Worm (Caenorhabditis elegans) whole organism, L4 larva: ENCODE measurements around the gene tbx-2.

Experiments
- D1046.2 ChIP-seq: fragments of 200-800 bp; sonication (Bioruptor generic); IDR thresholded peaks from 2 replicates; pipeline ENCODE4 v1.3.6; 2022; ENCODE audit warnings: missing genetic modification characterization, missing compliant biosample characterization
- T20F7.1 ChIP-seq: fragments of 200-800 bp; sonication (Bioruptor generic); optimal IDR thresholded peaks from 2 replicates; lab custom pipeline; 2018; ENCODE audit warnings: mild to moderate bottlenecking, missing genetic modification characterization, missing compliant biosample characterization
- aha-1 ChIP-seq: fragments of 150-350 bp; peaks from one replicate; lab custom pipeline; 2014; ENCODE audit warnings: missing biosample characterization, missing genetic modification characterization
- ama-1 ChIP-seq: fragments of 150-350 bp; optimal IDR thresholded peaks from 2 replicates; lab custom pipeline; 2014; ENCODE audit warnings: inconsistent platforms, mixed read lengths
- ceh-62 ChIP-seq: sonication (generic microtip); optimal IDR thresholded peaks from 2 replicates; lab custom pipeline; 2017; ENCODE audit warnings: missing biosample characterization, missing genetic modification characterization
- ces-1 ChIP-seq: fragments of 150-350 bp; sonication (generic microtip); optimal IDR thresholded peaks from 4 replicates; lab custom pipeline; 2014; ENCODE audit warnings: missing biosample characterization, missing genetic modification reagents, missing genetic modification characterization
- daf-16 ChIP-seq, 3 experiments: sonication (generic microtip); optimal IDR thresholded peaks; 2 replicates each; lab custom pipeline; 2016 to 2017; ENCODE audit warnings: missing genetic modification characterization in 3 of 3, missing genetic modification reagents in 3 of 3, mild to moderate bottlenecking in 2 of 3, missing compliant biosample characterization in 2 of 3, missing biosample characterization in 1 of 3, moderate library complexity in 1 of 3
- daf-8 ChIP-seq: fragments of 200-800 bp; sonication (Bioruptor generic); IDR thresholded peaks from 2 replicates; pipeline ENCODE4 v1.3.6; 2022; ENCODE audit warnings: missing genetic modification characterization, missing compliant biosample characterization
- dmd-8 ChIP-seq: fragments of 200-800 bp; sonication (Bioruptor generic); IDR thresholded peaks from 2 replicates; pipeline ENCODE4 v1.3.6; 2022; ENCODE audit warnings: missing genetic modification characterization, missing compliant biosample characterization
- dpl-1 ChIP-seq: fragments of 150-350 bp; optimal IDR thresholded peaks from 2 replicates; lab custom pipeline; 2014; ENCODE audit warnings: missing biosample characterization, missing genetic modification reagents, missing genetic modification characterization
- dve-1 ChIP-seq: sonication (generic microtip); optimal IDR thresholded peaks from 2 replicates; lab custom pipeline; 2017; ENCODE audit warnings: antibody characterized with exemption, mild to moderate bottlenecking, missing genetic modification characterization, missing compliant biosample characterization; ENCODE audit not compliant: insufficient read depth
- fkh-10 ChIP-seq: fragments of 150-350 bp; optimal IDR thresholded peaks from 2 replicates; lab custom pipeline; 2014; ENCODE audit warnings: missing biosample characterization, missing genetic modification reagents, missing genetic modification characterization
- fos-1 ChIP-seq: fragments of 150-350 bp; optimal IDR thresholded peaks from 2 replicates; lab custom pipeline; 2014; ENCODE audit warnings: missing biosample characterization, missing genetic modification characterization
- hlh-11 ChIP-seq: fragments of 200-800 bp; sonication (Bioruptor generic); optimal IDR thresholded peaks from 2 replicates; lab custom pipeline; 2018; ENCODE audit warnings: mild to moderate bottlenecking, missing genetic modification characterization, missing compliant biosample characterization
- hmg-1.1 ChIP-seq: fragments of 200-800 bp; sonication (Bioruptor generic); IDR thresholded peaks from 2 replicates; pipeline ENCODE4 v1.3.6; 2022; ENCODE audit warnings: missing genetic modification reagents, missing genetic modification characterization, missing compliant biosample characterization
- lim-7 ChIP-seq: fragments of 200-800 bp; sonication (Bioruptor generic); IDR thresholded peaks from 2 replicates; pipeline ENCODE4 v1.3.6; 2022; ENCODE audit warnings: missing genetic modification characterization, missing compliant biosample characterization
- lin-13 ChIP-seq: fragments of 150-350 bp; optimal IDR thresholded peaks from 2 replicates; lab custom pipeline; 2014; ENCODE audit warnings: missing biosample characterization, missing genetic modification reagents, missing genetic modification characterization
- lsy-2 ChIP-seq, 2 experiments: fragments of 150-350 bp in 1 of 2; sonication (generic microtip) in 1 of 2; optimal IDR thresholded peaks; 2 replicates each; lab custom pipeline; 2014 to 2017; ENCODE audit warnings: missing biosample characterization in 2 of 2, missing genetic modification characterization in 2 of 2
- mdl-1 ChIP-seq, 2 experiments: fragments of 150-350 bp in 1 of 2; sonication (generic microtip) in 1 of 2; optimal IDR thresholded peaks; 2 replicates each; lab custom pipeline; 2014 to 2017; ENCODE audit warnings: missing biosample characterization in 2 of 2, missing genetic modification characterization in 2 of 2
- mxl-2 ChIP-seq: fragments of 200-800 bp; sonication (Bioruptor generic); conservative IDR thresholded peaks from 2 replicates; pipeline ENCODE4 v1.3.6; 2022; ENCODE audit warnings: missing genetic modification reagents, missing genetic modification characterization, missing compliant biosample characterization
- mxl-3 ChIP-seq: fragments of 200-800 bp; sonication (Bioruptor generic); optimal IDR thresholded peaks from 2 replicates; lab custom pipeline; 2018; ENCODE audit warnings: mild to moderate bottlenecking, missing genetic modification characterization, missing compliant biosample characterization
- nhr-10 ChIP-seq: fragments of 150-350 bp; optimal IDR thresholded peaks from 2 replicates; lab custom pipeline; 2014; ENCODE audit warnings: missing biosample characterization, missing genetic modification characterization
- nhr-237 ChIP-seq: sonication (generic microtip); optimal IDR thresholded peaks from 2 replicates; lab custom pipeline; 2017; ENCODE audit warnings: missing biosample characterization, missing genetic modification characterization
- nhr-28 ChIP-seq: fragments of 150-350 bp; optimal IDR thresholded peaks from 2 replicates; lab custom pipeline; 2014; ENCODE audit warnings: missing biosample characterization, missing genetic modification characterization
- nhr-77 ChIP-seq: fragments of 150-350 bp; optimal IDR thresholded peaks from 2 replicates; lab custom pipeline; 2014; ENCODE audit warnings: missing biosample characterization, missing genetic modification characterization
- pha-4 ChIP-seq, 2 experiments: fragments of 150-350 bp in 1 of 2; fragments of 200-800 bp in 1 of 2; sonication (Bioruptor generic) in 1 of 2; IDR thresholded peaks in 1 of 2; optimal IDR thresholded peaks in 1 of 2; 2 replicates each; pipeline versions ENCODE4 v1.3.6 to Lab custom; 2014 to 2022; ENCODE audit warnings: missing genetic modification characterization in 2 of 2, missing genetic modification reagents in 2 of 2, missing biosample characterization in 1 of 2, missing compliant biosample characterization in 1 of 2
- pqm-1 ChIP-seq: sonication (generic microtip); optimal IDR thresholded peaks from 2 replicates; lab custom pipeline; 2017; ENCODE audit warnings: missing biosample characterization, missing genetic modification characterization
- set-16 ChIP-seq: fragments of 200-800 bp; sonication (Bioruptor generic); IDR thresholded peaks from 2 replicates; pipeline ENCODE4 v1.3.6; 2022; ENCODE audit warnings: missing genetic modification reagents, missing genetic modification characterization, missing compliant biosample characterization
- unc-62 ChIP-seq, 3 experiments: fragments of 150-350 bp in 1 of 3; sonication (generic microtip); optimal IDR thresholded peaks in 2 of 3; peaks in 1 of 3; 1 replicate in 1 of 3; 2 replicates in 2 of 3; lab custom pipeline; 2014 to 2017; ENCODE audit warnings: missing biosample characterization in 3 of 3, missing genetic modification characterization in 3 of 3, missing genetic modification reagents in 3 of 3, missing genotype in 1 of 3
- zag-1 ChIP-seq: fragments of 150-350 bp; optimal IDR thresholded peaks from 2 replicates; lab custom pipeline; 2014; ENCODE audit warnings: missing biosample characterization, missing genetic modification characterization
- ztf-7 ChIP-seq: fragments of 150-350 bp; optimal IDR thresholded peaks from 2 replicates; lab custom pipeline; 2014; ENCODE audit warnings: missing biosample characterization, missing genetic modification characterization

The tbx-2 gene

DNA sequence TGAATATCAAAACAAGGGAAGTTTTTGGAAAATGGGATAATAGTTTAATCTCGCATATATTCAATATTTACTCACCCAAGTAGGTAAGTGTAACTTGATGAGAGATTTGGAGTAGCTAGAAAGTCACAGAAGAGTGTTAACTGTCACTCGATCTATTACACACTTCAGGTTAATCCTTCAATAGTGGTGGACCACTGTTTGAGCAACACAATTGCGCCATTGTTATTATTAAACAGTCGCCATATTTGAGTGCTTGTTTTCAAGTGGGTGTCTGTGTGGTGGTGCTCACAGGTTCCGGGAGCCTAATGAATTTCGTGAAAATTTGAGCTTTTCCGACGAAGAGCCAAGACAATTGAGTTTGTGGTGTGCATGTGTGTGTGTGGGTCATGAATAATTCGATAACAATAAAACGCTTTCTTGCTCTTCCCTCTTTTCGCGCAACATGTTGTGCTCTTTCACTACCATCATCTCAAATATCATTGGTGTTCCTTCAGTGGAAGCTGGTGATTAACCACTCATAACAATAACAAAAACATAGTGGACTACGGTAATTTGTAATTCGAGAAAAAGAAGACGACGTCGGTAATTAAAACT, 2.9 kb upstream of the tbx-2 start:
- TF ChIP-seq ama-1 (lab: Kevin White, UChicago): no peak
- peak; percentile 16 for TF ChIP-seq aha-1 (tag; lab: Kevin White, UChicago)

- TF ChIP-seq lim-7 (GFP tag; lab: Robert Waterston, UW): no peak
- peak; percentile 89 for TF ChIP-seq aha-1 (tag; lab: Kevin White, UChicago)
Observed at ce11 chrIII:5137685-5138084, 1.6 kb upstream of the tbx-2 start.

ce11 chrIII:5137099-5137498, 1.0 kb upstream of the tbx-2 start:
- TF ChIP-seq dve-1 (tag; lab: Kevin White, UChicago): peak; percentile 35
- TF ChIP-seq hlh-11 (tag; lab: Kevin White, UChicago): peak; percentile 38
- TF ChIP-seq daf-16 (GFP tag; optimal IDR thresholded peaks at IDR 0.05; lab: Kevin White, UChicago): no peak
- TF ChIP-seq daf-16 (tag; optimal IDR thresholded peaks at IDR 0.05; lab: Kevin White, UChicago): peak; percentile 65
- peak; percentile 61 for TF ChIP-seq nhr-77 (tag; lab: Kevin White, UChicago)
- TF ChIP-seq fkh-10 (GFP tag; lab: Kevin White, UChicago): no peak
- peak; percentile 93 for TF ChIP-seq pqm-1
- TF ChIP-seq pha-4 (GFP tag; IDR thresholded peaks at IDR 0.05; lab: Robert Waterston, UW): no peak
- no peak for TF ChIP-seq pha-4 (tag; optimal IDR thresholded peaks at IDR 0.05; lab: Kevin White, UChicago)
- peak; percentile 55 for TF ChIP-seq nhr-28 (tag; lab: Kevin White, UChicago)
- TF ChIP-seq lsy-2 (tag; optimal IDR thresholded peaks at IDR 0.05; lab: Kevin White, UChicago): peak in 1 of 2 experiments; percentile 10

DNA sequence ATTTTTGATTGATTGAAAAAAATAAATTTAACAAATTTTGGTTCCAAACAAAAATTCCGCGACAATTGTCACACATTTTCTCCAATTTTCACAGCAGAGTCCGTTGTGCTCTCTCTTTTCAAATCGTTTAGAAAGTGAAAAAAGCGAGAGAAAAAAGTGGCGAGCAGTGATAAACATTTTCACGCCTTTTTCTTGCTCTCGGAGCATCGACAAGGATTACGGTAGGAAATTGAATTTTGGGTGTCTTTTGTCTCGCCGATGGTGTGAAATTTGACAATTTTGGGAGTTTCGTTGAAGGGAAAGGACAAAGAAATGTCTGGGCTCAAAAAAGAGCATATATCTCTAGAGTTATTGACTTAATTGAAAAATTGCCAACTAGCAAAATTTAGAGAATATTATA, 1.6 kb downstream of the tbx-2 start:
- TF ChIP-seq T20F7.1: no peak
- TF ChIP-seq hlh-11 (tag; lab: Kevin White, UChicago): peak; percentile 18
- TF ChIP-seq ces-1 (GFP tag; lab: Kevin White, UChicago): no peak
- no peak for TF ChIP-seq mxl-2 (GFP tag; lab: Robert Waterston, UW)
- no peak for TF ChIP-seq ceh-62 (tag; lab: Kevin White, UChicago)
- no peak for TF ChIP-seq dve-1 (tag; lab: Kevin White, UChicago)
- TF ChIP-seq lsy-2 (tag; optimal IDR thresholded peaks at IDR 0.05; lab: Kevin White, UChicago): peak in 1 of 2 experiments; percentile 24
- no peak for TF ChIP-seq nhr-237 (tag; lab: Kevin White, UChicago)

DNA sequence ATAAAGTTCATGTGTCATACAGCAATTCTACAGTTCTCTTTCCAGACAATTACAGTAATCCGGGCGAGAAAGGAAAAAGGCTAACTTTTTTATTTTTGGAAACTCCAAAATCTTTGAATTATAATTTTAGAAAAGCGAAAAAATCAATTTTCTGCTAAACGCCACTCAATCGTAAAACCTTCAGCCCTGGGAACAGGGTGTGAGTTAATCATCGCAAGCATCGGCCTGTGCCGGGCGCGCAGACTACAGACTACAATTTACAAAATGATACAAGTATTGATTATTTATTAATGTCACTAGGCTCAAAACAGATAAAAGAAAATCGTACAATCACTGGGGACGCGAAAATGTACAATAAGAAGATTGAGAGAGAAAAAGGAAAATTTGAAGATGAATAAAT, 5.4 kb downstream of the tbx-2 start:
- TF ChIP-seq mdl-1 (tag; optimal IDR thresholded peaks at IDR 0.05; lab: Kevin White, UChicago) (no peak), fos-1 (tag; lab: Kevin White, UChicago) (no peak), dpl-1 (GFP tag; lab: Kevin White, UChicago) (no peak), ztf-7 (tag; lab: Kevin White, UChicago) (no peak), daf-8 (GFP tag; lab: Robert Waterston, UW) (no peak), nhr-10 (no peak), mxl-3 (GFP tag; lab: Kevin White, UChicago) (no peak), D1046.2 (no peak), pha-4 (GFP tag; IDR thresholded peaks at IDR 0.05; lab: Robert Waterston, UW) (no peak), pha-4 (tag; optimal IDR thresholded peaks at IDR 0.05; lab: Kevin White, UChicago) (no peak), zag-1 (tag; lab: Kevin White, UChicago) (no peak), hmg-1.1 (GFP tag; lab: Robert Waterston, UW) (no peak), lin-13 (GFP tag; lab: Kevin White, UChicago) (no peak)
- TF ChIP-seq, all 104 proteins: peak for 0

ce11 chrIII:5129261-5129660, 6.8 kb downstream of the tbx-2 start:
- TF ChIP-seq unc-62 (GFP tag; optimal IDR thresholded peaks at IDR 0.05 in 1 of 2; lab: Kevin White, UChicago) (peak in 1 of 2 experiments; percentile 35), unc-62 (tag; optimal IDR thresholded peaks at IDR 0.05; lab: Kevin White, UChicago) (no peak), dmd-8 (GFP tag; lab: Robert Waterston, UW) (no peak), set-16 (0 out of 2 replicates have a peak, but pooled peaks have one; percentile 8)
- TF ChIP-seq, all 104 proteins: peak for 2
